Worm (Caenorhabditis elegans) whole organism, L3 larva: ENCODE results near the gene C02B10.4.
"Not testable (repeated sequence)": the region's sequence is repeated elsewhere in the genome, so short reads cannot be mapped to it uniquely, and the experiment has no call there.

Source experiments
- R02D3.7 ChIP-seq: fragments of 150-350 bp; optimal IDR thresholded peaks from 2 replicates; lab custom pipeline; 2014; ENCODE audit warnings: missing biosample characterization, missing genetic modification characterization
- ZK546.5 ChIP-seq: sonication (generic microtip); optimal IDR thresholded peaks from 2 replicates; lab custom pipeline; 2017; ENCODE audit warnings: missing biosample characterization, missing genetic modification characterization
- aly-2 ChIP-seq: fragments of 150-350 bp; optimal IDR thresholded peaks from 2 replicates; lab custom pipeline; 2014; ENCODE audit warnings: missing biosample characterization, missing genetic modification characterization
- ama-1 ChIP-seq: fragments of 150-350 bp; optimal IDR thresholded peaks from 2 replicates; lab custom pipeline; 2018
- ceh-16 ChIP-seq: sonication (generic microtip); optimal IDR thresholded peaks from 2 replicates; lab custom pipeline; 2017; ENCODE audit warnings: missing biosample characterization, missing genetic modification characterization
- ceh-28 ChIP-seq: fragments of 150-350 bp; optimal IDR thresholded peaks from 2 replicates; lab custom pipeline; 2014; ENCODE audit warnings: missing biosample characterization, missing genetic modification reagents, missing genetic modification characterization
- ceh-82 ChIP-seq: fragments of 150-350 bp; optimal IDR thresholded peaks from 2 replicates; lab custom pipeline; 2014; ENCODE audit warnings: missing biosample characterization, missing genetic modification characterization
- ceh-9 ChIP-seq: sonication (generic microtip); optimal IDR thresholded peaks from 2 replicates; lab custom pipeline; 2018; ENCODE audit warnings: missing biosample characterization, missing genetic modification characterization
- daf-12 ChIP-seq: fragments of 150-350 bp; optimal IDR thresholded peaks from 2 replicates; lab custom pipeline; 2014; ENCODE audit warnings: missing biosample characterization, missing genetic modification reagents, missing genetic modification characterization
- egl-27 ChIP-seq: sonication (generic microtip); optimal IDR thresholded peaks from 4 replicates; lab custom pipeline; 2017; ENCODE audit warnings: missing biosample characterization, missing genetic modification reagents, missing genetic modification characterization
- elt-2 ChIP-seq: sonication (generic microtip); optimal IDR thresholded peaks from 2 replicates; lab custom pipeline; 2016; ENCODE audit warnings: missing genetic modification reagents, mild to moderate bottlenecking, missing genetic modification characterization, missing compliant biosample characterization
- elt-3 ChIP-seq, 3 experiments: fragments of 150-350 bp in 1 of 3; sonication (generic microtip) in 2 of 3; optimal IDR thresholded peaks; 2 replicates in 2 of 3; 4 replicates in 1 of 3; lab custom pipeline; 2014 to 2017; ENCODE audit warnings: missing biosample characterization in 3 of 3, missing genetic modification characterization in 3 of 3
- fkh-2 ChIP-seq: fragments of 150-350 bp; optimal IDR thresholded peaks from 2 replicates; lab custom pipeline; 2014; ENCODE audit warnings: missing biosample characterization, missing genetic modification reagents, missing genetic modification characterization
- hmg-11 ChIP-seq: sonication (generic microtip); optimal IDR thresholded peaks from 2 replicates; lab custom pipeline; 2016; ENCODE audit warnings: missing genetic modification characterization, missing compliant biosample characterization
- lin-39 ChIP-seq: fragments of 150-350 bp; optimal IDR thresholded peaks from 2 replicates; lab custom pipeline; 2018; ENCODE audit warnings: missing biosample characterization, missing genetic modification reagents, missing genetic modification characterization
- mdl-1 ChIP-seq: fragments of 150-350 bp; optimal IDR thresholded peaks from 2 replicates; lab custom pipeline; 2014; ENCODE audit warnings: missing biosample characterization, missing genetic modification characterization
- nfya-1 ChIP-seq: sonication (generic microtip); optimal IDR thresholded peaks from 2 replicates; lab custom pipeline; 2017; ENCODE audit warnings: missing genetic modification characterization, mild to moderate bottlenecking, missing compliant biosample characterization, antibody characterized with exemption, moderate library complexity; ENCODE audit not compliant: insufficient read depth
- nhr-12 ChIP-seq: fragments of 150-350 bp; optimal IDR thresholded peaks from 2 replicates; lab custom pipeline; 2014; ENCODE audit warnings: missing biosample characterization, missing genetic modification characterization
- nhr-23 ChIP-seq: fragments of 150-350 bp; optimal IDR thresholded peaks from 2 replicates; lab custom pipeline; 2014; ENCODE audit warnings: missing biosample characterization, missing genetic modification reagents, missing genetic modification characterization
- nhr-237 ChIP-seq: fragments of 150-350 bp; optimal IDR thresholded peaks from 2 replicates; lab custom pipeline; 2014; ENCODE audit warnings: missing biosample characterization, missing genetic modification characterization
- nhr-25 ChIP-seq: sonication (generic microtip); optimal IDR thresholded peaks from 2 replicates; lab custom pipeline; 2017; ENCODE audit warnings: missing biosample characterization, missing genetic modification characterization
- nhr-67 ChIP-seq: fragments of 150-350 bp; optimal IDR thresholded peaks from 2 replicates; lab custom pipeline; 2014; ENCODE audit warnings: missing biosample characterization, missing genetic modification characterization
- nhr-77 ChIP-seq: fragments of 150-350 bp; optimal IDR thresholded peaks from 2 replicates; lab custom pipeline; 2014; ENCODE audit warnings: missing biosample characterization, missing genetic modification characterization
- pqm-1 ChIP-seq: fragments of 150-350 bp; optimal IDR thresholded peaks from 2 replicates; lab custom pipeline; 2017; ENCODE audit warnings: missing biosample characterization, missing genetic modification characterization, inconsistent platforms
- sea-2 ChIP-seq: fragments of 150-350 bp; sonication (generic microtip); optimal IDR thresholded peaks from 4 replicates; lab custom pipeline; 2014; ENCODE audit warnings: missing biosample characterization, missing genetic modification reagents, missing genetic modification characterization
- skn-1 ChIP-seq: fragments of 150-350 bp; optimal IDR thresholded peaks from 2 replicates; lab custom pipeline; 2014; ENCODE audit warnings: missing biosample characterization, missing genetic modification characterization
- snpc-4 ChIP-seq: fragments of 150-350 bp; optimal IDR thresholded peaks from 2 replicates; lab custom pipeline; 2014; ENCODE audit warnings: missing biosample characterization, missing genetic modification characterization
- tbx-2 ChIP-seq: sonication (generic microtip); optimal IDR thresholded peaks from 2 replicates; lab custom pipeline; 2016; ENCODE audit warnings: mild to moderate bottlenecking, missing genetic modification characterization, missing compliant biosample characterization
- unc-39 ChIP-seq: sonication (generic microtip); optimal IDR thresholded peaks from 4 replicates; lab custom pipeline; 2017; ENCODE audit warnings: missing biosample characterization, missing genetic modification characterization
- unc-62 ChIP-seq: fragments of 150-350 bp; sonication (generic microtip); optimal IDR thresholded peaks from 4 replicates; lab custom pipeline; 2014; ENCODE audit warnings: missing biosample characterization, missing genetic modification reagents, missing genetic modification characterization
- zag-1 ChIP-seq: fragments of 150-350 bp; optimal IDR thresholded peaks from 2 replicates; lab custom pipeline; 2014; ENCODE audit warnings: missing biosample characterization, missing genetic modification characterization
- ztf-11 ChIP-seq: fragments of 150-350 bp; optimal IDR thresholded peaks from 2 replicates; lab custom pipeline; 2014; ENCODE audit warnings: missing biosample characterization, missing genetic modification characterization
- ztf-4 ChIP-seq: fragments of 150-350 bp; optimal IDR thresholded peaks from 2 replicates; lab custom pipeline; 2014; ENCODE audit warnings: missing biosample characterization, missing genetic modification characterization

Gene C02B10.4

ce11 chrIV:5045389-5045788, 46.0 kb upstream of the C02B10.4 start, which contains the start of gene hot-9:
hot-9 (minus strand) TSS chrIV:5045489.
- TF ChIP-seq egl-27 (tag; lab: Kevin White, UChicago) (no peak), ceh-16 (no peak), hmg-11 (tag; lab: Kevin White, UChicago) (no peak), R02D3.7 (tag; lab: Kevin White, UChicago) (no peak), nhr-25 (tag; lab: Kevin White, UChicago) (no peak), ztf-11 (tag; lab: Kevin White, UChicago) (no peak), unc-39 (tag; lab: Kevin White, UChicago) (no peak), ceh-9 (tag; lab: Kevin White, UChicago) (no peak)

ce11 chrIV:5054297-5054696, 37.1 kb upstream of the C02B10.4 start:
- TF ChIP-seq skn-1, result no peak

- no peak for TF ChIP-seq nhr-12
- no peak for TF ChIP-seq fkh-2 (tag; lab: Kevin White, UChicago)
- TF ChIP-seq ztf-4 (tag; lab: Kevin White, UChicago), result no peak
- no peak for TF ChIP-seq pqm-1
- TF ChIP-seq nfya-1 (tag; lab: Kevin White, UChicago), result no peak
- TF ChIP-seq tbx-2 (tag; lab: Kevin White, UChicago), result no peak
- TF ChIP-seq R02D3.7 (tag; lab: Kevin White, UChicago), result no peak
- TF ChIP-seq zag-1 (tag; lab: Kevin White, UChicago), result no peak
- no peak for TF ChIP-seq ceh-28 (tag; lab: Kevin White, UChicago)
- TF ChIP-seq unc-62 (GFP tag; lab: Kevin White, UChicago), result no peak
- no peak for TF ChIP-seq elt-3 (tag; optimal IDR thresholded peaks at IDR 0.05; lab: Kevin White, UChicago)
Observed at ce11 chrIV:5055964-5056588, 35.3 kb upstream of the C02B10.4 start, which contains the start of gene msp-55. msp-55 (minus strand) TSS chrIV:5056014.

- TF ChIP-seq daf-12 (tag; lab: Kevin White, UChicago) (no peak), ceh-82 (tag; lab: Kevin White, UChicago) (no peak), ceh-28 (tag; lab: Kevin White, UChicago) (no peak), hmg-11 (tag; lab: Kevin White, UChicago) (no peak)
Observed at ce11 chrIV:5060984-5061383, 30.4 kb upstream of the C02B10.4 start, which contains the start of gene C09B9.7. C09B9.7 (minus strand) TSS chrIV:5061084.

- not testable (repeated sequence) for TF ChIP-seq ztf-4 (tag; lab: Kevin White, UChicago); unc-39 (tag; lab: Kevin White, UChicago); sea-2 (GFP tag; lab: Kevin White, UChicago)
Observed at ce11 chrIV:5062278-5062677, 29.1 kb upstream of the C02B10.4 start, which contains the start of gene msp-57. msp-57 (plus strand) TSS chrIV:5062578.

- TF ChIP-seq snpc-4 (tag; lab: Kevin White, UChicago) (peak; percentile 95), lin-39 (no peak), sea-2 (GFP tag; lab: Kevin White, UChicago) (no peak), unc-62 (GFP tag; lab: Kevin White, UChicago) (no peak), ama-1 (lab: Kevin White, UChicago) (peak; percentile 22), nhr-67 (tag; lab: Kevin White, UChicago) (no peak), nhr-77 (tag; lab: Kevin White, UChicago) (no peak), mdl-1 (tag; lab: Kevin White, UChicago) (no peak), R02D3.7 (tag; lab: Kevin White, UChicago) (no peak), elt-2 (no peak), egl-27 (tag; lab: Kevin White, UChicago) (no peak), nhr-237 (no peak), nhr-23 (peak; percentile 32), skn-1 (no peak), aly-2 (no peak), fkh-2 (tag; lab: Kevin White, UChicago) (no peak), zag-1 (tag; lab: Kevin White, UChicago) (no peak), ZK546.5 (tag; lab: Kevin White, UChicago) (no peak), nfya-1 (tag; lab: Kevin White, UChicago) (peak; percentile 24), nhr-25 (tag; lab: Kevin White, UChicago) (peak; percentile 40)
Observed at ce11 chrIV:5063297-5063696, 28.1 kb upstream of the C02B10.4 start.
